Worm (Caenorhabditis elegans): Measurements from ENCODE around the gene marc-1.

Gene marc-1

ce11 chrV:9730743-9731706 is 8.5 kb upstream of the marc-1 start (continued):
- TF ChIP-seq aha-1 (tag) = peak; percentile 100
- TF ChIP-seq Y48G9A.11 (GFP tag; IDR thresholded peaks at IDR 0.05) = no peak
- peak; percentile 89 for TF ChIP-seq fkh-10 (GFP tag; optimal IDR thresholded peaks at IDR 0.05)
- TF ChIP-seq unc-39 (tag; optimal IDR thresholded peaks at IDR 0.05) = no peak
- peak; percentile 89 for TF ChIP-seq nhr-77 (tag; optimal IDR thresholded peaks at IDR 0.05)
- TF ChIP-seq lin-38 (GFP tag; IDR thresholded peaks at IDR 0.05) = peak; percentile 68
- no peak for TF ChIP-seq F49E8.2 (tag; optimal IDR thresholded peaks at IDR 0.05; ENCODE audit: borderline replicate concordance)
- TF ChIP-seq Y105C5A.15 (GFP tag; IDR thresholded peaks at IDR 0.05) = no peak
- peak; percentile 97 for TF ChIP-seq hlh-30 (tag; optimal IDR thresholded peaks at IDR 0.05; ENCODE audit: insufficient read depth)
- TF ChIP-seq nhr-237 (tag; optimal IDR thresholded peaks at IDR 0.05) = peak; percentile 29
- peak; percentile 35 for TF ChIP-seq zag-1 (tag; optimal IDR thresholded peaks at IDR 0.05)
- TF ChIP-seq skn-1 (tag; optimal IDR thresholded peaks at IDR 0.05) = no peak
- peak; percentile 42 for TF ChIP-seq ztf-7 (tag; optimal IDR thresholded peaks at IDR 0.05)
- TF ChIP-seq nhr-6 (tag; optimal IDR thresholded peaks at IDR 0.05) = peak; percentile 78
- no peak for TF ChIP-seq ceh-62 (tag; optimal IDR thresholded peaks at IDR 0.05)
- TF ChIP-seq tra-1 (GFP tag; IDR thresholded peaks at IDR 0.05) = peak; percentile 83
- peak; percentile 95 for TF ChIP-seq nhr-10 (tag; optimal IDR thresholded peaks at IDR 0.05)
- no peak for TF ChIP-seq zip-2 (tag; optimal IDR thresholded peaks at IDR 0.05)
- peak; percentile 97 for TF ChIP-seq nhr-11 (tag; optimal IDR thresholded peaks at IDR 0.05)
- TF ChIP-seq egl-43 (GFP tag; IDR thresholded peaks at IDR 0.05) = peak; percentile 93
- peak; percentile 66 to 99 for TF ChIP-seq unc-62 (GFP tag; optimal IDR thresholded peaks at IDR 0.05 in 1 of 2)
- peak; percentile 75 for TF ChIP-seq unc-62 (tag; optimal IDR thresholded peaks at IDR 0.05)
- peak; percentile 78 for TF ChIP-seq jun-1 (tag; optimal IDR thresholded peaks at IDR 0.05)

- TF ChIP-seq nhr-41 (GFP tag; IDR thresholded peaks at IDR 0.05) (no peak), fos-1 (tag; optimal IDR thresholded peaks at IDR 0.05) (no peak), unc-62 (GFP tag; optimal IDR thresholded peaks at IDR 0.05 in 1 of 2) (peak in 1 of 2 experiments; percentile 78), unc-62 (tag; optimal IDR thresholded peaks at IDR 0.05) (no peak), lsy-2 (tag; optimal IDR thresholded peaks at IDR 0.05) (peak; percentile 33 to 35), mdt-29 (GFP tag; IDR thresholded peaks at IDR 0.05) (peak; percentile 54), dmd-8 (GFP tag; IDR thresholded peaks at IDR 0.05) (peak; percentile 49; the same call in 1 of the 2 replicates), ama-1 (optimal IDR thresholded peaks at IDR 0.05) (peak; percentile 43), saeg-2 (GFP tag; IDR thresholded peaks at IDR 0.05) (0 out of 2 replicates have a peak, but pooled peaks have one; percentile 17), Y48G9A.11 (GFP tag; IDR thresholded peaks at IDR 0.05) (no peak; the same call in 1 of the 2 replicates), hlh-30 (tag; optimal IDR thresholded peaks at IDR 0.05; ENCODE audit: insufficient read depth) (no peak), Y105C5A.15 (GFP tag; IDR thresholded peaks at IDR 0.05) (0 out of 2 replicates have a peak, but pooled peaks have one; percentile 3), F37D6.2 (tag; optimal IDR thresholded peaks at IDR 0.05) (no peak), aha-1 (tag) (peak; percentile 80), Y5F2A.4 (GFP tag; optimal IDR thresholded peaks at IDR 0.05) (peak; percentile 41), lim-7 (GFP tag; IDR thresholded peaks at IDR 0.05) (0 out of 2 replicates have a peak, but pooled peaks have one; percentile 5), pha-4 (GFP tag; IDR thresholded peaks at IDR 0.05) (no peak), pha-4 (tag; optimal IDR thresholded peaks at IDR 0.05) (no peak), vab-7 (GFP tag; IDR thresholded peaks at IDR 0.05) (peak; percentile 66; the same call in 1 of the 2 replicates), mes-2 (tag; optimal IDR thresholded peaks at IDR 0.05; ENCODE audit: poor library complexity, severe bottlenecking) (peak; percentile 47), egl-43 (GFP tag; IDR thresholded peaks at IDR 0.05) (peak; percentile 70)
Measured at ce11 chrV:9731852-9732251, 7.7 kb upstream of the marc-1 start.

Measured in whole organism, L4 larva.